Fruit fly (Drosophila melanogaster) whole organism, prepupa: ENCODE results near the gene CG10013.

Source experiments
- CG10631 ChIP-seq: fragments of 200-800 bp; sonication (Bioruptor generic); optimal IDR thresholded peaks from 2 replicates; lab custom pipeline; 2016; ENCODE audit warnings: missing biosample characterization, missing genetic modification characterization
- CG10669 ChIP-seq: fragments of 200-800 bp; sonication (Bioruptor generic); optimal IDR thresholded peaks from 3 replicates; lab custom pipeline; 2018; ENCODE audit warnings: missing biosample characterization, mild to moderate bottlenecking, missing genetic modification characterization, moderate library complexity
- CG11294 ChIP-seq: fragments of 200-800 bp; sonication (Bioruptor generic); IDR thresholded peaks from 2 replicates; pipeline ENCODE4 v1.3.6; 2022; ENCODE audit warnings: missing biosample characterization, missing genetic modification characterization
- CG11902 ChIP-seq: fragments of 200-800 bp; sonication (Bioruptor generic); optimal IDR thresholded peaks from 3 replicates; lab custom pipeline; 2016; ENCODE audit warnings: missing biosample characterization, missing genetic modification characterization
- CG15336 ChIP-seq: fragments of 200-800 bp; sonication (Bioruptor generic); IDR thresholded peaks from 2 replicates; pipeline ENCODE4 v1.3.6; 2022; ENCODE audit warnings: missing biosample characterization, missing genetic modification characterization
- CG1621 ChIP-seq: fragments of 200-800 bp; sonication (Bioruptor generic); optimal IDR thresholded peaks from 3 replicates; lab custom pipeline; 2018; ENCODE audit warnings: missing biosample characterization, mild to moderate bottlenecking, missing genetic modification characterization
- CG16779 ChIP-seq: fragments of 200-800 bp; sonication (Bioruptor generic); optimal IDR thresholded peaks from 3 replicates; lab custom pipeline; 2017; ENCODE audit warnings: missing biosample characterization, mild to moderate bottlenecking, missing genetic modification characterization
- CG3032 ChIP-seq: fragments of 200-800 bp; optimal IDR thresholded peaks from 2 replicates; lab custom pipeline; 2019; ENCODE audit warnings: missing biosample characterization, mild to moderate bottlenecking, missing genetic modification characterization, moderate library complexity
- CG31627 ChIP-seq: fragments of 200-800 bp; sonication (Bioruptor generic); optimal IDR thresholded peaks from 3 replicates; lab custom pipeline; 2016; ENCODE audit warnings: missing biosample characterization, missing genetic modification characterization
- CG3919 ChIP-seq: fragments of 200-800 bp; sonication (Bioruptor generic); optimal IDR thresholded peaks from 3 replicates; lab custom pipeline; 2016; ENCODE audit warnings: missing biosample characterization, missing genetic modification characterization
- CG4318 ChIP-seq: fragments of 200-800 bp; sonication (Bioruptor generic); optimal IDR thresholded peaks from 3 replicates; lab custom pipeline; 2017; ENCODE audit warnings: missing biosample characterization, mild to moderate bottlenecking, missing genetic modification characterization
- CG6163 ChIP-seq: fragments of 200-800 bp; sonication (Bioruptor generic); IDR thresholded peaks from 3 replicates; pipeline ENCODE4 v1.3.6; 2022; ENCODE audit warnings: missing biosample characterization, missing genetic modification characterization
- CG6276 ChIP-seq: fragments of 200-800 bp; sonication (Bioruptor generic); optimal IDR thresholded peaks from 2 replicates; lab custom pipeline; 2017; ENCODE audit warnings: missing biosample characterization, mild to moderate bottlenecking, missing genetic modification characterization
- CG6792 ChIP-seq: fragments of 200-800 bp; sonication (Bioruptor generic); optimal IDR thresholded peaks from 3 replicates; lab custom pipeline; 2016; ENCODE audit warnings: missing biosample characterization, missing genetic modification characterization
- CG7368 ChIP-seq: fragments of 200-800 bp; sonication (Bioruptor generic); optimal IDR thresholded peaks from 3 replicates; lab custom pipeline; 2016; ENCODE audit warnings: missing biosample characterization, missing genetic modification characterization
- CG8632 ChIP-seq: fragments of 200-800 bp; sonication (Bioruptor generic); optimal IDR thresholded peaks from 3 replicates; lab custom pipeline; 2016; ENCODE audit warnings: missing biosample characterization, missing genetic modification characterization
- CG9139 ChIP-seq: fragments of 200-800 bp; sonication (Bioruptor generic); optimal IDR thresholded peaks from 3 replicates; lab custom pipeline; 2017; ENCODE audit warnings: missing biosample characterization, mild to moderate bottlenecking, missing genetic modification characterization
- Eip75B ChIP-seq: fragments of 200-800 bp; sonication (Bioruptor generic); optimal IDR thresholded peaks from 3 replicates; lab custom pipeline; 2016; ENCODE audit warnings: missing biosample characterization, missing genetic modification characterization
- Eip78C ChIP-seq: fragments of 200-800 bp; sonication (Bioruptor generic); peaks from one replicate; lab custom pipeline; 2016; ENCODE audit warnings: missing biosample characterization, missing genetic modification characterization
- Eip93F ChIP-seq: fragments of 200-800 bp; sonication (Bioruptor generic); optimal IDR thresholded peaks from 2 replicates; lab custom pipeline; 2016; ENCODE audit warnings: missing biosample characterization, mild to moderate bottlenecking, missing genetic modification characterization
- Ets21C ChIP-seq: fragments of 200-800 bp; sonication (Bioruptor generic); optimal IDR thresholded peaks from 3 replicates; lab custom pipeline; 2016; ENCODE audit warnings: missing biosample characterization, missing genetic modification characterization
- Gug ChIP-seq: fragments of 200-800 bp; sonication (Bioruptor generic); IDR thresholded peaks from 2 replicates; pipeline ENCODE4 v1.3.6; 2022; ENCODE audit warnings: missing biosample characterization, missing genetic modification characterization
- Hr39 ChIP-seq: fragments of 200-800 bp; sonication (Bioruptor generic); optimal IDR thresholded peaks from 2 replicates; lab custom pipeline; 2016; ENCODE audit warnings: missing biosample characterization, missing genetic modification characterization
- Hr4 ChIP-seq: fragments of 200-800 bp; sonication (Bioruptor generic); optimal IDR thresholded peaks from 3 replicates; lab custom pipeline; 2016; ENCODE audit warnings: missing biosample characterization, missing genetic modification characterization
- Lpt ChIP-seq: fragments of 200-800 bp; sonication (Bioruptor generic); optimal IDR thresholded peaks from 3 replicates; lab custom pipeline; 2016; ENCODE audit warnings: missing biosample characterization, missing genetic modification characterization
- Met ChIP-seq: fragments of 200-800 bp; sonication (Bioruptor generic); optimal IDR thresholded peaks from 3 replicates; lab custom pipeline; 2016; ENCODE audit warnings: missing biosample characterization, missing genetic modification characterization
- OdsH ChIP-seq: fragments of 200-800 bp; sonication (Bioruptor generic); optimal IDR thresholded peaks from 3 replicates; lab custom pipeline; 2016; ENCODE audit warnings: missing biosample characterization, missing genetic modification characterization
- Smox ChIP-seq: fragments of 200-800 bp; sonication (Bioruptor generic); optimal IDR thresholded peaks from 3 replicates; lab custom pipeline; 2016; ENCODE audit warnings: missing biosample characterization, missing genetic modification characterization
- Sox102F ChIP-seq: fragments of 200-800 bp; sonication (Bioruptor generic); optimal IDR thresholded peaks from 2 replicates; lab custom pipeline; 2016; ENCODE audit warnings: missing biosample characterization, mild to moderate bottlenecking, missing genetic modification characterization
- Sox15 ChIP-seq: fragments of 200-800 bp; sonication (Bioruptor generic); optimal IDR thresholded peaks from 3 replicates; lab custom pipeline; 2016; ENCODE audit warnings: missing biosample characterization, missing genetic modification characterization
- achi ChIP-seq: fragments of 200-800 bp; sonication (Bioruptor generic); optimal IDR thresholded peaks from 3 replicates; lab custom pipeline; 2016; ENCODE audit warnings: missing biosample characterization, missing genetic modification characterization
- acj6 ChIP-seq: fragments of 200-800 bp; sonication (Bioruptor generic); optimal IDR thresholded peaks from 3 replicates; lab custom pipeline; 2016; ENCODE audit warnings: missing biosample characterization, missing genetic modification characterization
- dac ChIP-seq: fragments of 200-800 bp; sonication (Bioruptor generic); optimal IDR thresholded peaks from 2 replicates; lab custom pipeline; 2017; ENCODE audit warnings: missing biosample characterization, mild to moderate bottlenecking, missing genetic modification characterization
- dsx ChIP-seq: fragments of 200-800 bp; optimal IDR thresholded peaks from 3 replicates; lab custom pipeline; 2019; ENCODE audit warnings: missing biosample characterization, mild to moderate bottlenecking, missing genetic modification characterization, moderate library complexity; ENCODE audit not compliant: poor library complexity, severe bottlenecking
- eg ChIP-seq: fragments of 200-800 bp; sonication (Bioruptor generic); IDR thresholded peaks from 3 replicates; pipeline ENCODE4 v1.3.6; 2022; ENCODE audit warnings: missing biosample characterization, missing genetic modification characterization
- fd85E ChIP-seq: fragments of 200-800 bp; sonication (Bioruptor generic); optimal IDR thresholded peaks from 3 replicates; lab custom pipeline; 2016; ENCODE audit warnings: missing biosample characterization, missing genetic modification characterization
- fkh ChIP-seq: fragments of 200-800 bp; sonication (Bioruptor generic); optimal IDR thresholded peaks from 3 replicates; lab custom pipeline; 2017; ENCODE audit warnings: missing biosample characterization, mild to moderate bottlenecking, missing genetic modification characterization, moderate library complexity
- lz ChIP-seq: fragments of 200-800 bp; sonication (Bioruptor generic); optimal IDR thresholded peaks from 3 replicates; lab custom pipeline; 2016; ENCODE audit warnings: missing biosample characterization, missing genetic modification characterization
- pdm3 ChIP-seq: fragments of 200-800 bp; sonication (Bioruptor generic); optimal IDR thresholded peaks from 3 replicates; lab custom pipeline; 2016; ENCODE audit warnings: missing biosample characterization, missing genetic modification characterization
- spab ChIP-seq: fragments of 200-800 bp; sonication (Bioruptor generic); optimal IDR thresholded peaks from 2 replicates; lab custom pipeline; 2017; ENCODE audit warnings: missing biosample characterization, mild to moderate bottlenecking, missing genetic modification characterization, missing genetic modification reagents
- svp ChIP-seq: fragments of 200-800 bp; sonication (Bioruptor generic); peaks from one replicate; lab custom pipeline; 2016; ENCODE audit warnings: missing biosample characterization, missing genetic modification characterization
- topi ChIP-seq: fragments of 200-800 bp; sonication (Bioruptor generic); optimal IDR thresholded peaks from 3 replicates; lab custom pipeline; 2016; ENCODE audit warnings: missing biosample characterization, missing genetic modification characterization

Gene CG10013

dm6 chr3R:12297261-12297660, 26.1 kb upstream of the CG10013 start (continued):
- TF ChIP-seq Hr39 (GFP tag; lab: Kevin White, UChicago) = no peak
- peak; percentile 59 for TF ChIP-seq achi (GFP tag; lab: Kevin White, UChicago)
- TF ChIP-seq Met (GFP tag; lab: Kevin White, UChicago) = no peak
- TF ChIP-seq Eip78C (GFP tag; lab: Kevin White, UChicago) = peak; percentile 85
- peak; percentile 84 for TF ChIP-seq CG15336
- TF ChIP-seq Hr4 (GFP tag; lab: Kevin White, UChicago) = peak; percentile 81
- TF ChIP-seq CG3032 = peak; percentile 44
- no peak for TF ChIP-seq CG8632 (GFP tag; lab: Kevin White, UChicago)
- peak; percentile 49 for TF ChIP-seq CG11294 (GFP tag; lab: Robert Waterston, UW)

dm6 chr3R:12301528-12301927, 21.8 kb upstream of the CG10013 start:
- TF ChIP-seq CG3919 (peak; percentile 7), eg (GFP tag; lab: Robert Waterston, UW) (0 out of 3 replicates have a peak, but pooled peaks have one; percentile 4), svp (peak; percentile 66), topi (GFP tag; lab: Kevin White, UChicago) (no peak), Met (GFP tag; lab: Kevin White, UChicago) (no peak)

- peak; percentile 76 for TF ChIP-seq svp
- TF ChIP-seq Eip78C (GFP tag; lab: Kevin White, UChicago) = no peak
Measured at dm6 chr3R:12302915-12303314, 20.4 kb upstream of the CG10013 start.

- TF ChIP-seq fkh = no peak
- peak; percentile 91 for TF ChIP-seq svp
Measured at dm6 chr3R:12307569-12307968, 15.8 kb upstream of the CG10013 start.

dm6 chr3R:12311053-12311452, 12.3 kb upstream of the CG10013 start, which contains the start of gene CG4066:
CG4066 (plus strand) TSS chr3R:12311353.
- no peak for TF ChIP-seq CG4318
- TF ChIP-seq CG7368 = no peak

- TF ChIP-seq Gug (GFP tag; lab: Robert Waterston, UW) (peak; percentile 13; the same call in 1 of the 2 replicates), CG3032 (peak; percentile 86), Eip75B (GFP tag; lab: Kevin White, UChicago) (peak; percentile 68), CG6163 (peak; percentile 82), CG10631 (peak; percentile 65), Smox (peak; percentile 86), Ets21C (GFP tag; lab: Kevin White, UChicago) (peak; percentile 72), Eip93F (GFP tag; lab: Kevin White, UChicago) (peak; percentile 78), dsx (GFP tag; lab: Kevin White, UChicago) (peak; percentile 77), lz (GFP tag; lab: Kevin White, UChicago) (peak; percentile 86), dac (no peak), Eip78C (GFP tag; lab: Kevin White, UChicago) (peak; percentile 93), CG7368 (peak; percentile 8), acj6 (GFP tag; lab: Kevin White, UChicago) (peak; percentile 79), eg (GFP tag; lab: Robert Waterston, UW) (0 out of 3 replicates have a peak, but pooled peaks have one; percentile 23), pdm3 (peak; percentile 74), CG6276 (GFP tag; lab: Kevin White, UChicago) (no peak), CG9139 (GFP tag; lab: Kevin White, UChicago) (peak; percentile 70), CG31627 (peak; percentile 80), Sox102F (GFP tag; lab: Kevin White, UChicago) (peak; percentile 81), spab (GFP tag; lab: Kevin White, UChicago) (peak; percentile 86), fd85E (GFP tag; lab: Kevin White, UChicago) (peak; percentile 12), Hr4 (GFP tag; lab: Kevin White, UChicago) (peak; percentile 29), Lpt (GFP tag; lab: Kevin White, UChicago) (peak; percentile 38), CG1621 (peak; percentile 74), Sox15 (peak; percentile 56), CG10669 (GFP tag; lab: Kevin White, UChicago) (peak; percentile 83), CG11902 (GFP tag; lab: Kevin White, UChicago) (peak; percentile 53), CG16779 (tag; lab: Kevin White, UChicago) (peak; percentile 50), CG6792 (GFP tag; lab: Kevin White, UChicago) (peak; percentile 80), CG4318 (peak; percentile 18), CG3919 (peak; percentile 79), topi (GFP tag; lab: Kevin White, UChicago) (peak; percentile 81), OdsH (GFP tag; lab: Kevin White, UChicago) (peak; percentile 82)
Measured at dm6 chr3R:12314236-12314635, 9.1 kb upstream of the CG10013 start.
